Fruit fly (Drosophila melanogaster) whole organism, embryonic: ENCODE results near the gene CG31974.
A peak's percentile ranks its signal among the peaks of the same experiment; 100 is the strongest.

ENCODE experiments used
- Antp ChIP-seq: fragments of 200-800 bp; sonication (Bioruptor generic); optimal IDR thresholded peaks from 3 replicates; lab custom pipeline; 2016; ENCODE audit warnings: missing biosample characterization, missing genetic modification characterization
- CG10147 ChIP-seq: fragments of 200-800 bp; sonication (Bioruptor generic); optimal IDR thresholded peaks from 2 replicates; lab custom pipeline; 2019; ENCODE audit warnings: missing biosample characterization, mild to moderate bottlenecking, missing genetic modification characterization, moderate library complexity
- CG10959 ChIP-seq: fragments of 200-800 bp; sonication (Bioruptor generic); IDR thresholded peaks from 2 replicates; pipeline ENCODE4 v1.3.6; 2022; ENCODE audit warnings: missing biosample characterization, missing genetic modification characterization
- CG13775 ChIP-seq: fragments of 200-800 bp; sonication (Bioruptor generic); optimal IDR thresholded peaks from 3 replicates; lab custom pipeline; 2017; ENCODE audit warnings: missing biosample characterization, mild to moderate bottlenecking, missing genetic modification characterization
- CG14667 ChIP-seq: fragments of 200-800 bp; sonication (Bioruptor generic); IDR thresholded peaks from 2 replicates; pipeline ENCODE4 v1.3.6; 2022; ENCODE audit warnings: missing biosample characterization, missing genetic modification characterization
- CG15514 ChIP-seq: fragments of 200-800 bp; sonication (Bioruptor generic); optimal IDR thresholded peaks from 3 replicates; lab custom pipeline; 2017; ENCODE audit warnings: missing biosample characterization, missing genetic modification characterization, mild to moderate bottlenecking, moderate library complexity, missing genetic modification reagents
- CG16813 ChIP-seq: fragments of 200-800 bp; sonication (Bioruptor generic); IDR thresholded peaks from 3 replicates; pipeline ENCODE4 v1.3.6; 2022; ENCODE audit warnings: missing biosample characterization, missing genetic modification characterization; ENCODE audit not compliant: partially characterized antibody
- CG18619 ChIP-seq: fragments of 200-800 bp; sonication (Bioruptor generic); optimal IDR thresholded peaks from 3 replicates; lab custom pipeline; 2017; ENCODE audit warnings: missing biosample characterization, mild to moderate bottlenecking, missing genetic modification characterization
- CG2129 ChIP-seq: fragments of 200-800 bp; sonication (Bioruptor generic); IDR thresholded peaks from 2 replicates; pipeline ENCODE4 v1.3.6; 2022; ENCODE audit warnings: missing biosample characterization, missing genetic modification characterization; ENCODE audit not compliant: partially characterized antibody
- CG2889 ChIP-seq: fragments of 200-800 bp; sonication (Bioruptor generic); IDR thresholded peaks from 3 replicates; pipeline ENCODE4 v1.3.6; 2022; ENCODE audit warnings: missing biosample characterization, missing genetic modification characterization
- CG3838 ChIP-seq: fragments of 200-800 bp; sonication (Bioruptor generic); optimal IDR thresholded peaks from 3 replicates; lab custom pipeline; 2016; ENCODE audit warnings: missing biosample characterization, missing genetic modification characterization
- CG5953 ChIP-seq: fragments of 200-800 bp; sonication (Bioruptor generic); IDR thresholded peaks from 2 replicates; pipeline ENCODE4 v1.3.6; 2022; ENCODE audit warnings: missing biosample characterization, missing genetic modification characterization
- CHES-1-like ChIP-seq: fragments of 200-800 bp; sonication (Bioruptor generic); optimal IDR thresholded peaks from 2 replicates; lab custom pipeline; 2016; ENCODE audit warnings: missing biosample characterization, missing genetic modification characterization
- D ChIP-seq, 2 experiments: fragments of 200-800 bp in 1 of 2; fragments of >200 bp in 1 of 2; sonication (Bioruptor generic) in 1 of 2; optimal IDR thresholded peaks; 2 replicates in 1 of 2; 3 replicates in 1 of 2; lab custom pipeline; 2017; ENCODE audit warnings: mild to moderate bottlenecking in 1 of 2, missing biosample characterization in 1 of 2, missing genetic modification characterization in 1 of 2, missing genetic modification reagents in 1 of 2
- Dad ChIP-seq: fragments of 200-800 bp; sonication (Bioruptor generic); optimal IDR thresholded peaks from 3 replicates; lab custom pipeline; 2016; ENCODE audit warnings: missing biosample characterization, missing genetic modification characterization
- Dip3 ChIP-seq: fragments of 200-800 bp; sonication (Bioruptor generic); optimal IDR thresholded peaks from 3 replicates; lab custom pipeline; 2016; ENCODE audit warnings: missing biosample characterization, missing genetic modification characterization
- Dp ChIP-seq: fragments of 200-800 bp; sonication (Bioruptor generic); optimal IDR thresholded peaks from 2 replicates; lab custom pipeline; 2018; ENCODE audit warnings: missing biosample characterization, mild to moderate bottlenecking, missing genetic modification characterization, moderate library complexity
- Lim3 ChIP-seq: fragments of 200-800 bp; sonication (Bioruptor generic); IDR thresholded peaks from 2 replicates; pipeline ENCODE4 v1.3.6; 2022; ENCODE audit warnings: missing biosample characterization, missing genetic modification characterization
- NfI ChIP-seq: fragments of 200-800 bp; sonication (Bioruptor generic); optimal IDR thresholded peaks from 3 replicates; lab custom pipeline; 2018; ENCODE audit warnings: missing biosample characterization, mild to moderate bottlenecking, missing genetic modification characterization, moderate library complexity
- Opbp ChIP-seq: fragments of 200-800 bp; sonication (Bioruptor generic); IDR thresholded peaks from 3 replicates; pipeline ENCODE4 v1.3.6; 2022; ENCODE audit warnings: missing biosample characterization, missing genetic modification characterization; ENCODE audit not compliant: partially characterized antibody
- Rx ChIP-seq: fragments of 200-800 bp; sonication (Bioruptor generic); IDR thresholded peaks from 2 replicates; pipeline ENCODE4 v1.3.6; 2022; ENCODE audit warnings: missing biosample characterization, missing genetic modification characterization
- Spps ChIP-seq: fragments of 200-800 bp; sonication (Bioruptor generic); optimal IDR thresholded peaks from 2 replicates; lab custom pipeline; 2018; ENCODE audit warnings: missing biosample characterization, mild to moderate bottlenecking, missing genetic modification characterization
- Taf1 ChIP-seq: fragments of 200-800 bp; sonication (Bioruptor generic); IDR thresholded peaks from 2 replicates; pipeline ENCODE4 v1.3.6; 2022; ENCODE audit warnings: missing biosample characterization, missing genetic modification characterization
- amos ChIP-seq: fragments of 200-800 bp; sonication (Bioruptor generic); IDR thresholded peaks from 2 replicates; pipeline ENCODE4 v1.3.6; 2022; ENCODE audit warnings: missing biosample characterization, missing genetic modification characterization; ENCODE audit not compliant: partially characterized antibody
- ash1 ChIP-seq: fragments of 200-800 bp; sonication (Bioruptor generic); optimal IDR thresholded peaks from 2 replicates; lab custom pipeline; 2018; ENCODE audit warnings: missing biosample characterization, mild to moderate bottlenecking, missing genetic modification characterization
- ato ChIP-seq: fragments of 200-800 bp; sonication (Bioruptor generic); IDR thresholded peaks from 2 replicates; pipeline ENCODE4 v1.3.6; 2022; ENCODE audit warnings: missing biosample characterization, missing genetic modification characterization; ENCODE audit not compliant: partially characterized antibody
- bbx ChIP-seq: fragments of 200-800 bp; sonication (Bioruptor generic); IDR thresholded peaks from 2 replicates; pipeline ENCODE4 v1.3.6; 2022; ENCODE audit warnings: missing biosample characterization, missing genetic modification characterization; ENCODE audit not compliant: partially characterized antibody
- bcd ChIP-seq: fragments of 200-800 bp; sonication (Bioruptor generic); optimal IDR thresholded peaks from 2 replicates; lab custom pipeline; 2017; ENCODE audit warnings: missing biosample characterization, mild to moderate bottlenecking, missing genetic modification characterization
- bigmax ChIP-seq: fragments of 200-800 bp; sonication (Bioruptor generic); optimal IDR thresholded peaks from 2 replicates; lab custom pipeline; 2018; ENCODE audit warnings: missing biosample characterization, mild to moderate bottlenecking, missing genetic modification characterization
- bowl ChIP-seq: fragments of 200-800 bp; sonication (Bioruptor generic); IDR thresholded peaks from 2 replicates; pipeline ENCODE4 v1.3.6; 2022; ENCODE audit warnings: missing biosample characterization, missing genetic modification characterization
- corto ChIP-seq: fragments of 200-800 bp; sonication (Bioruptor generic); optimal IDR thresholded peaks from 2 replicates; lab custom pipeline; 2016; ENCODE audit warnings: missing biosample characterization, mild to moderate bottlenecking, missing genetic modification characterization, moderate library complexity
- crp ChIP-seq, 2 experiments: fragments of 200-800 bp; sonication (Bioruptor generic); optimal IDR thresholded peaks; 2 replicates in 1 of 2; 3 replicates in 1 of 2; lab custom pipeline; 2017; ENCODE audit warnings: missing biosample characterization in 2 of 2, missing genetic modification characterization in 2 of 2, mild to moderate bottlenecking in 1 of 2, moderate library complexity in 1 of 2
- cwo ChIP-seq: fragments of 200-800 bp; sonication (Bioruptor generic); optimal IDR thresholded peaks from 3 replicates; lab custom pipeline; 2017; ENCODE audit warnings: missing biosample characterization, missing genetic modification characterization, mild to moderate bottlenecking, moderate library complexity, missing genetic modification reagents
- danr ChIP-seq: fragments of 200-800 bp; sonication (Bioruptor generic); IDR thresholded peaks from 2 replicates; pipeline ENCODE4 v1.3.6; 2022; ENCODE audit warnings: missing biosample characterization, missing genetic modification characterization
- dimm ChIP-seq: fragments of 200-800 bp; sonication (Bioruptor generic); IDR thresholded peaks from 2 replicates; pipeline ENCODE4 v1.3.6; 2022; ENCODE audit warnings: missing biosample characterization, missing genetic modification characterization
- gce ChIP-seq: fragments of 200-800 bp; sonication (Bioruptor generic); IDR thresholded peaks from 3 replicates; pipeline ENCODE4 v1.3.6; 2022; ENCODE audit warnings: missing biosample characterization, missing genetic modification characterization
- gcm ChIP-seq: fragments of 200-800 bp; sonication (Bioruptor generic); optimal IDR thresholded peaks from 2 replicates; lab custom pipeline; 2019; ENCODE audit warnings: missing biosample characterization, mild to moderate bottlenecking, missing genetic modification characterization, moderate library complexity
- gro ChIP-seq: fragments of 200-800 bp; sonication (Bioruptor generic); optimal IDR thresholded peaks from 2 replicates; lab custom pipeline; 2016; ENCODE audit warnings: missing biosample characterization, missing genetic modification characterization
- inv ChIP-seq: fragments of 200-800 bp; sonication (Bioruptor generic); IDR thresholded peaks from 2 replicates; pipeline ENCODE4 v1.3.6; 2022; ENCODE audit warnings: missing biosample characterization, missing genetic modification characterization; ENCODE audit not compliant: partially characterized antibody
- ken ChIP-seq: fragments of 200-800 bp; sonication (Bioruptor generic); IDR thresholded peaks from 3 replicates; pipeline ENCODE4 v1.3.6; 2022; ENCODE audit warnings: missing biosample characterization, missing genetic modification characterization
- mam ChIP-seq: fragments of 200-800 bp; sonication (Bioruptor generic); optimal IDR thresholded peaks from 3 replicates; lab custom pipeline; 2016; ENCODE audit warnings: missing biosample characterization, missing genetic modification characterization
- otp ChIP-seq: fragments of 200-800 bp; sonication (Bioruptor generic); IDR thresholded peaks from 3 replicates; pipeline ENCODE4, ENCODE4 v1.3.6; 2022; ENCODE audit warnings: missing biosample characterization, missing genetic modification characterization
- repo ChIP-seq: fragments of 200-800 bp; sonication (Bioruptor generic); optimal IDR thresholded peaks from 2 replicates; lab custom pipeline; 2016; ENCODE audit warnings: missing biosample characterization, missing genetic modification characterization
- rib ChIP-seq: fragments of 200-800 bp; sonication (Bioruptor generic); IDR thresholded peaks from 2 replicates; pipeline ENCODE4 v1.3.6; 2022; ENCODE audit warnings: missing biosample characterization, missing genetic modification characterization
- salm ChIP-seq: fragments of 200-800 bp; sonication (Bioruptor generic); optimal IDR thresholded peaks from 2 replicates; lab custom pipeline; 2018; ENCODE audit warnings: missing biosample characterization, mild to moderate bottlenecking, missing genetic modification characterization
- sd ChIP-seq: fragments of 200-800 bp; sonication (Bioruptor generic); optimal IDR thresholded peaks from 3 replicates; lab custom pipeline; 2018; ENCODE audit warnings: missing biosample characterization, mild to moderate bottlenecking, missing genetic modification characterization, moderate library complexity
- shn ChIP-seq: fragments of 200-800 bp; sonication (Bioruptor generic); optimal IDR thresholded peaks from 3 replicates; lab custom pipeline; 2016; ENCODE audit warnings: missing biosample characterization, missing genetic modification characterization
- tna ChIP-seq: fragments of 200-800 bp; sonication (Bioruptor generic); IDR thresholded peaks from 2 replicates; pipeline ENCODE4 v1.3.6; 2022; ENCODE audit warnings: missing biosample characterization, missing genetic modification characterization; ENCODE audit not compliant: partially characterized antibody
- vvl ChIP-seq: fragments of 200-800 bp; sonication (Bioruptor generic); IDR thresholded peaks from 2 replicates; pipeline ENCODE4 v1.3.6; 2022; ENCODE audit warnings: missing biosample characterization, missing genetic modification characterization
- wor ChIP-seq: fragments of 200-800 bp; sonication (Bioruptor generic); IDR thresholded peaks from 2 replicates; pipeline ENCODE4 v1.3.6; 2022; ENCODE audit warnings: missing biosample characterization, missing genetic modification characterization

Gene CG31974

DNA sequence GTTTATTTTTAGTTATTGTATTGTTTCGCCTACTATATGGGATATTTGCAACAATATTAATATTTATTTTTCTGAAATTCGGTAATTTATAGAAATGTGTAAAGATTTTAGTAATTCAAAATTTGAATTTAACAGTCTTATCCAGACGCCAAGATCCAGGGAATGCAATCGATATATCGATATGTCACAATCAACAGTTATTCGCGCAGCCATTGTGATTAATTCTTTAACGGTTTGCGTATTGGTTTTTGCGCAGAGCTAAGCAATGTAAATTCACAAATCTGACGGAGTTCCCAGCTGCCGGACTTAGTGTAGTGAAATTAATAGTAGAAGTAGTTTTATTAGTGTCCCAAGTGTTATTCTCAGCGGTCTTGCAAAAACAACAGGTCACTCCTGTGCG, 28.5 kb downstream of the CG31974 start, which contains the start of gene ND-15 (continued):
- TF ChIP-seq Opbp: peak; percentile 83
- no peak for TF ChIP-seq wor
- TF ChIP-seq CG18619 (GFP tag; lab: Kevin White, UChicago): no peak
- TF ChIP-seq Dad (GFP tag; lab: Kevin White, UChicago): no peak
- TF ChIP-seq CG15514 (GFP tag; lab: Kevin White, UChicago): peak; percentile 86
- TF ChIP-seq ash1 (GFP tag; lab: Kevin White, UChicago): no peak
- TF ChIP-seq gcm (GFP tag; lab: Kevin White, UChicago): no peak
- TF ChIP-seq CG10959 (GFP tag; lab: Robert Waterston, UW): no peak
- peak; percentile 82 for TF ChIP-seq CG16813 (GFP tag; lab: Robert Waterston, UW)
- TF ChIP-seq CG13775: no peak
- TF ChIP-seq tna (GFP tag; lab: Robert Waterston, UW): peak; percentile 70
- TF ChIP-seq Taf1 (GFP tag; lab: Robert Waterston, UW): no peak
- TF ChIP-seq ato (GFP tag; lab: Robert Waterston, UW): 0 out of 2 replicates have a peak, but pooled peaks have one; percentile 17
- no peak for TF ChIP-seq otp (GFP tag; lab: Robert Waterston, UW)
- TF ChIP-seq Rx (GFP tag; lab: Robert Waterston, UW): no peak
- TF ChIP-seq rib (GFP tag; lab: Robert Waterston, UW): no peak
- peak; percentile 83 for TF ChIP-seq bbx (GFP tag; lab: Robert Waterston, UW)
- no peak for TF ChIP-seq Antp (GFP tag; lab: Kevin White, UChicago)
- TF ChIP-seq shn (GFP tag; lab: Kevin White, UChicago): no peak
- no peak for TF ChIP-seq cwo (GFP tag; lab: Kevin White, UChicago)
- TF ChIP-seq vvl (GFP tag; lab: Robert Waterston, UW): no peak
- TF ChIP-seq CG2129 (GFP tag; lab: Robert Waterston, UW): peak; percentile 45; the same call in 1 of the 2 replicates
- TF ChIP-seq NfI (GFP tag; lab: Kevin White, UChicago): no peak
- TF ChIP-seq Spps: no peak
- TF ChIP-seq crp (GFP tag; optimal IDR thresholded peaks at IDR 0.05; lab: Kevin White, UChicago): no peak
- TF ChIP-seq D (optimal IDR thresholded peaks at IDR 0.05; lab: Kevin White, UChicago): no peak
- no peak for TF ChIP-seq D (GFP tag; optimal IDR thresholded peaks at IDR 0.05; lab: Kevin White, UChicago)
- no peak for TF ChIP-seq gro (GFP tag; lab: Kevin White, UChicago)
- no peak for TF ChIP-seq CG14667
- TF ChIP-seq bcd (GFP tag; lab: Kevin White, UChicago): no peak
- no peak for TF ChIP-seq repo (GFP tag; lab: Kevin White, UChicago)
- TF ChIP-seq CG10147 (GFP tag; lab: Kevin White, UChicago): no peak
- no peak for TF ChIP-seq gce (GFP tag; lab: Robert Waterston, UW)
- no peak for TF ChIP-seq dimm (GFP tag; lab: Robert Waterston, UW)
- TF ChIP-seq CG2889 (GFP tag; lab: Robert Waterston, UW): no peak
- TF ChIP-seq bigmax (GFP tag; lab: Kevin White, UChicago): no peak
- no peak for TF ChIP-seq salm (tag; lab: Kevin White, UChicago)
- TF ChIP-seq Dip3 (GFP tag; lab: Kevin White, UChicago): no peak
- no peak for TF ChIP-seq ken (GFP tag; lab: Robert Waterston, UW)
- no peak for TF ChIP-seq mam (GFP tag; lab: Kevin White, UChicago)
- TF ChIP-seq danr: no peak
- no peak for TF ChIP-seq corto
- TF ChIP-seq bowl (GFP tag; lab: Robert Waterston, UW): no peak
- TF ChIP-seq amos: peak; percentile 89; the same call in 1 of the 2 replicates
- no peak for TF ChIP-seq CHES-1-like (GFP tag; lab: Kevin White, UChicago)
- TF ChIP-seq Lim3 (GFP tag; lab: Robert Waterston, UW): no peak
- TF ChIP-seq inv (GFP tag; lab: Robert Waterston, UW): peak; percentile 78
- peak; percentile 54 for TF ChIP-seq sd
- no peak for TF ChIP-seq CG5953
- no peak for TF ChIP-seq CG3838 (GFP tag; lab: Kevin White, UChicago)
- peak; percentile 60 for TF ChIP-seq Dp
